Fruit fly (Drosophila melanogaster) whole organism: ENCODE measurements around the gene CG31870.
A peak's percentile ranks its signal among the peaks of the same experiment; 100 is the strongest.

Experiments used
- CG8478 ChIP-seq: fragments of >200 bp; optimal IDR thresholded peaks from 2 replicates; lab custom pipeline; 2018; ENCODE audit warnings: inconsistent platforms
- EcR ChIP-seq, 2 experiments: fragments of >200 bp; optimal IDR thresholded peaks; 2 replicates each; lab custom pipeline; 2017; ENCODE audit warnings: missing biosample characterization in 2 of 2, missing genetic modification characterization in 2 of 2, missing genetic modification reagents in 2 of 2
- pan ChIP-seq: fragments of >200 bp; optimal IDR thresholded peaks from 2 replicates; lab custom pipeline; 2017
- psq ChIP-seq: fragments of >200 bp; optimal IDR thresholded peaks from 2 replicates; lab custom pipeline; 2017
- usp ChIP-seq: fragments of >200 bp; optimal IDR thresholded peaks from 2 replicates; lab custom pipeline; 2017; ENCODE audit warnings: missing biosample characterization, missing genetic modification characterization, mixed read lengths

- TF ChIP-seq pan (lab: Kevin White, UChicago) (no peak), psq (lab: Kevin White, UChicago) (no peak), usp (no peak), EcR (GFP tag; optimal IDR thresholded peaks at IDR 0.05; lab: Kevin White, UChicago) (peak in 1 of 2 experiments; percentile 44), CG8478 (lab: Kevin White, UChicago) (no peak)
Measured at dm6 chr2L:10750915-10751612, 39.0 kb upstream of the CG31870 start.
